Fruit fly (Drosophila melanogaster) whole organism, embryonic: ENCODE measurements around the gene CG32276.

Source experiments
- BEAF-32 ChIP-seq: fragments of 200-800 bp; sonication (Bioruptor generic); optimal IDR thresholded peaks from 3 replicates; lab custom pipeline; 2017; ENCODE audit warnings: missing biosample characterization, missing genetic modification characterization, mild to moderate bottlenecking, moderate library complexity, missing genetic modification reagents
- CG11093 ChIP-seq: fragments of 200-800 bp; sonication (Bioruptor generic); IDR thresholded peaks from 3 replicates; pipeline ENCODE4 v1.3.6; 2022; ENCODE audit warnings: missing biosample characterization, missing genetic modification characterization
- CG11247 ChIP-seq: fragments of 200-800 bp; sonication (Bioruptor generic); IDR thresholded peaks from 2 replicates; pipeline ENCODE4 v1.3.6; 2022; ENCODE audit warnings: missing biosample characterization, missing genetic modification characterization
- CG13123 ChIP-seq: fragments of 200-800 bp; sonication (Bioruptor generic); optimal IDR thresholded peaks from 2 replicates; lab custom pipeline; 2016; ENCODE audit warnings: missing biosample characterization, missing genetic modification characterization
- CG13424 ChIP-seq: fragments of 200-800 bp; sonication (Bioruptor generic); optimal IDR thresholded peaks from 2 replicates; lab custom pipeline; 2019; ENCODE audit warnings: missing biosample characterization, mild to moderate bottlenecking, missing genetic modification characterization, moderate library complexity
- CG14441 ChIP-seq: fragments of 200-800 bp; sonication (Bioruptor generic); IDR thresholded peaks from 2 replicates; pipeline ENCODE4 v1.3.6; 2022; ENCODE audit warnings: missing biosample characterization, missing genetic modification characterization
- CG14710 ChIP-seq: fragments of 200-800 bp; sonication (Bioruptor generic); optimal IDR thresholded peaks from 3 replicates; lab custom pipeline; 2019; ENCODE audit warnings: missing biosample characterization, mild to moderate bottlenecking, missing genetic modification characterization, moderate library complexity
- CG1602 ChIP-seq: fragments of 200-800 bp; sonication (Bioruptor generic); optimal IDR thresholded peaks from 3 replicates; lab custom pipeline; 2016; ENCODE audit warnings: missing biosample characterization, missing genetic modification characterization
- CG1603 ChIP-seq: fragments of 200-800 bp; sonication (Bioruptor generic); optimal IDR thresholded peaks from 2 replicates; lab custom pipeline; 2019; ENCODE audit warnings: missing biosample characterization, mild to moderate bottlenecking, missing genetic modification characterization, moderate library complexity
- CG17385 ChIP-seq: fragments of 200-800 bp; sonication (Bioruptor generic); optimal IDR thresholded peaks from 3 replicates; lab custom pipeline; 2018; ENCODE audit warnings: missing biosample characterization, mild to moderate bottlenecking, missing genetic modification characterization
- CG17612 ChIP-seq: fragments of 200-800 bp; sonication (Bioruptor generic); IDR thresholded peaks from 2 replicates; pipeline ENCODE4 v1.3.6; 2022; ENCODE audit warnings: missing biosample characterization, missing genetic modification characterization
- CG2712 ChIP-seq: fragments of 200-800 bp; optimal IDR thresholded peaks from 3 replicates; lab custom pipeline; 2019; ENCODE audit warnings: missing biosample characterization, mild to moderate bottlenecking, missing genetic modification characterization, moderate library complexity
- CG31365 ChIP-seq: fragments of 200-800 bp; sonication (Bioruptor generic); optimal IDR thresholded peaks from 2 replicates; lab custom pipeline; 2018; ENCODE audit warnings: missing biosample characterization, mild to moderate bottlenecking, missing genetic modification characterization
- CG3163 ChIP-seq: fragments of 200-800 bp; sonication (Bioruptor generic); optimal IDR thresholded peaks from 3 replicates; lab custom pipeline; 2016; ENCODE audit warnings: missing biosample characterization, missing genetic modification characterization
- CG3407 ChIP-seq: fragments of 200-800 bp; sonication (Bioruptor generic); optimal IDR thresholded peaks from 2 replicates; lab custom pipeline; 2018; ENCODE audit warnings: missing biosample characterization, mild to moderate bottlenecking, missing genetic modification characterization
- CG3726 ChIP-seq: fragments of 200-800 bp; sonication (Bioruptor generic); IDR thresholded peaks from 3 replicates; pipeline ENCODE4, ENCODE4 v1.3.6; 2022; ENCODE audit warnings: missing biosample characterization, missing genetic modification characterization
- CG6175 ChIP-seq: fragments of 200-800 bp; sonication (Bioruptor generic); IDR thresholded peaks from 3 replicates; pipeline ENCODE4 v1.3.6; 2022; ENCODE audit warnings: missing biosample characterization, missing genetic modification characterization
- CG6689 ChIP-seq: fragments of 200-800 bp; sonication (Bioruptor generic); IDR thresholded peaks from 2 replicates; pipeline ENCODE4 v1.3.6; 2022; ENCODE audit warnings: missing biosample characterization, missing genetic modification characterization
- CG7839 ChIP-seq: fragments of 200-800 bp; sonication (Bioruptor generic); optimal IDR thresholded peaks from 3 replicates; lab custom pipeline; 2018; ENCODE audit warnings: missing biosample characterization, mild to moderate bottlenecking, missing genetic modification characterization, moderate library complexity
- CG8924 ChIP-seq: fragments of 200-800 bp; optimal IDR thresholded peaks from 3 replicates; lab custom pipeline; 2019; ENCODE audit warnings: missing biosample characterization, mild to moderate bottlenecking, missing genetic modification characterization, moderate library complexity
- CHES-1-like ChIP-seq: fragments of 200-800 bp; sonication (Bioruptor generic); optimal IDR thresholded peaks from 2 replicates; lab custom pipeline; 2016; ENCODE audit warnings: missing biosample characterization, missing genetic modification characterization
- Dbx ChIP-seq: fragments of 200-800 bp; sonication (Bioruptor generic); IDR thresholded peaks from 3 replicates; pipeline ENCODE4 v1.3.6; 2022; ENCODE audit warnings: missing biosample characterization, missing genetic modification characterization
- Dip2 ChIP-seq: fragments of 200-800 bp; sonication (Bioruptor generic); IDR thresholded peaks from 2 replicates; pipeline ENCODE4 v1.3.6; 2022; ENCODE audit warnings: missing biosample characterization, missing genetic modification characterization
- HLHmδ ChIP-seq: fragments of 200-800 bp; sonication (Bioruptor generic); optimal IDR thresholded peaks from 2 replicates; lab custom pipeline; 2018; ENCODE audit warnings: missing biosample characterization, mild to moderate bottlenecking, missing genetic modification characterization, moderate library complexity
- Hmx ChIP-seq: fragments of 200-800 bp; sonication (Bioruptor generic); optimal IDR thresholded peaks from 2 replicates; lab custom pipeline; 2016; ENCODE audit warnings: missing biosample characterization, missing genetic modification characterization
- Hr51 ChIP-seq, 2 experiments: fragments of 200-800 bp; sonication (Bioruptor generic); optimal IDR thresholded peaks; 2 replicates in 1 of 2; 3 replicates in 1 of 2; lab custom pipeline; 2016 to 2018; ENCODE audit warnings: missing biosample characterization in 2 of 2, missing genetic modification characterization in 2 of 2, mild to moderate bottlenecking in 1 of 2, moderate library complexity in 1 of 2
- Mes4 ChIP-seq: fragments of 200-800 bp; sonication (Bioruptor generic); optimal IDR thresholded peaks from 2 replicates; lab custom pipeline; 2016; ENCODE audit warnings: missing biosample characterization, missing genetic modification characterization
- Mrtf ChIP-seq: fragments of 200-800 bp; sonication (Bioruptor generic); IDR thresholded peaks from 3 replicates; pipeline ENCODE4 v1.3.6; 2022; ENCODE audit warnings: missing biosample characterization, missing genetic modification characterization
- Rfx ChIP-seq: fragments of 200-800 bp; sonication (Bioruptor generic); IDR thresholded peaks from 2 replicates; pipeline ENCODE4 v1.3.6; 2022; ENCODE audit warnings: missing biosample characterization, missing genetic modification characterization
- ase ChIP-seq: fragments of 200-800 bp; sonication (Bioruptor generic); IDR thresholded peaks from 3 replicates; pipeline ENCODE4 v1.3.6; 2022; ENCODE audit warnings: missing biosample characterization, missing genetic modification characterization
- br ChIP-seq: fragments of >200 bp; optimal IDR thresholded peaks from 2 replicates; lab custom pipeline; 2017
- cato ChIP-seq: fragments of 200-800 bp; sonication (Bioruptor generic); optimal IDR thresholded peaks from 2 replicates; lab custom pipeline; 2016; ENCODE audit warnings: missing biosample characterization, missing genetic modification characterization, borderline replicate concordance
- chinmo ChIP-seq: fragments of 200-800 bp; sonication (Bioruptor generic); IDR thresholded peaks from 4 replicates; pipeline ENCODE4 v1.3.6; 2022; ENCODE audit warnings: missing biosample characterization, missing genetic modification characterization; ENCODE audit not compliant: partially characterized antibody
- cwo ChIP-seq: fragments of 200-800 bp; sonication (Bioruptor generic); optimal IDR thresholded peaks from 3 replicates; lab custom pipeline; 2017; ENCODE audit warnings: missing biosample characterization, missing genetic modification characterization, mild to moderate bottlenecking, moderate library complexity, missing genetic modification reagents
- da ChIP-seq: fragments of 200-800 bp; sonication (Bioruptor generic); optimal IDR thresholded peaks from 2 replicates; lab custom pipeline; 2016; ENCODE audit warnings: missing biosample characterization, missing genetic modification characterization
- disco-r ChIP-seq: fragments of 200-800 bp; sonication (Bioruptor generic); optimal IDR thresholded peaks from 2 replicates; lab custom pipeline; 2016; ENCODE audit warnings: missing biosample characterization, missing genetic modification characterization
- dpn ChIP-seq, 2 experiments: fragments of 200-800 bp; sonication (Bioruptor generic); optimal IDR thresholded peaks; 3 replicates each; lab custom pipeline; 2016; ENCODE audit warnings: missing biosample characterization in 2 of 2, missing genetic modification characterization in 2 of 2
- dysf ChIP-seq: fragments of 200-800 bp; sonication (Bioruptor generic); IDR thresholded peaks from 3 replicates; pipeline ENCODE4 v1.3.6; 2022; ENCODE audit warnings: missing biosample characterization, missing genetic modification characterization
- gro ChIP-seq: fragments of 200-800 bp; sonication (Bioruptor generic); optimal IDR thresholded peaks from 2 replicates; lab custom pipeline; 2016; ENCODE audit warnings: missing biosample characterization, missing genetic modification characterization
- her ChIP-seq: fragments of 200-800 bp; sonication (Bioruptor generic); optimal IDR thresholded peaks from 2 replicates; lab custom pipeline; 2016; ENCODE audit warnings: missing biosample characterization, missing genetic modification characterization
- hth ChIP-seq: fragments of >200 bp; optimal IDR thresholded peaks from 2 replicates; lab custom pipeline; 2017; ENCODE audit warnings: inconsistent platforms
- ken ChIP-seq: fragments of 200-800 bp; sonication (Bioruptor generic); IDR thresholded peaks from 3 replicates; pipeline ENCODE4 v1.3.6; 2022; ENCODE audit warnings: missing biosample characterization, missing genetic modification characterization
- lilli ChIP-seq: fragments of 200-800 bp; sonication (Bioruptor generic); optimal IDR thresholded peaks from 3 replicates; lab custom pipeline; 2016; ENCODE audit warnings: missing biosample characterization, missing genetic modification characterization
- onecut ChIP-seq: fragments of 200-800 bp; sonication (Bioruptor generic); IDR thresholded peaks from 2 replicates; pipeline ENCODE4 v1.3.6; 2022; ENCODE audit warnings: missing biosample characterization, missing genetic modification characterization
- otp ChIP-seq: fragments of 200-800 bp; sonication (Bioruptor generic); IDR thresholded peaks from 3 replicates; pipeline ENCODE4, ENCODE4 v1.3.6; 2022; ENCODE audit warnings: missing biosample characterization, missing genetic modification characterization
- phol ChIP-seq: fragments of 200-800 bp; sonication (Bioruptor generic); optimal IDR thresholded peaks from 3 replicates; lab custom pipeline; 2018; ENCODE audit warnings: missing biosample characterization, mild to moderate bottlenecking, missing genetic modification characterization, moderate library complexity
- pnt ChIP-seq: fragments of 200-800 bp; sonication (Bioruptor generic); optimal IDR thresholded peaks from 3 replicates; lab custom pipeline; 2016; ENCODE audit warnings: missing biosample characterization, missing genetic modification characterization
- prd ChIP-seq, 3 experiments: fragments of >200 bp in 2 of 3; fragments of 200-800 bp in 1 of 3; sonication (Bioruptor generic) in 1 of 3; optimal IDR thresholded peaks in 2 of 3; IDR thresholded peaks in 1 of 3; 2 replicates in 2 of 3; 3 replicates in 1 of 3; pipeline versions ENCODE4 v1.3.6 to Lab custom; 2017 to 2022; ENCODE audit warnings: missing biosample characterization in 1 of 3, missing genetic modification characterization in 1 of 3
- row ChIP-seq: fragments of 200-800 bp; sonication (Bioruptor generic); IDR thresholded peaks from 3 replicates; pipeline ENCODE4 v1.3.6; 2022; ENCODE audit warnings: missing biosample characterization, missing genetic modification characterization
- sima ChIP-seq: fragments of 200-800 bp; sonication (Bioruptor generic); optimal IDR thresholded peaks from 2 replicates; lab custom pipeline; 2016; ENCODE audit warnings: missing biosample characterization, missing genetic modification characterization

The CG32276 gene

dm6 chr3L:3159309-3160194 is 39.3 kb downstream of the CG32276 start, which contains the start of the genes ND-30 and CG15812:
ND-30 (minus strand) TSS chr3L:3159578.
CG15812 (plus strand) TSS chr3L:3159991.
- TF ChIP-seq CG2712 (peak; percentile 38), CG1603 (peak; percentile 99), CG17612 (GFP tag; lab: Robert Waterston, UW) (no peak), Mes4 (GFP tag; lab: Kevin White, UChicago) (no peak), prd (optimal IDR thresholded peaks at IDR 0.05; lab: Kevin White, UChicago) (no peak), prd (GFP tag; IDR thresholded peaks at IDR 0.05; lab: Robert Waterston, UW) (0 out of 3 replicates have a peak, but pooled peaks have one; percentile 12), hth (lab: Kevin White, UChicago) (no peak), gro (GFP tag; lab: Kevin White, UChicago) (no peak), Hmx (GFP tag; lab: Kevin White, UChicago) (no peak), her (GFP tag; lab: Kevin White, UChicago) (no peak), CG8924 (peak; percentile 51), dpn (GFP tag; optimal IDR thresholded peaks at IDR 0.05; lab: Kevin White, UChicago) (peak in 1 of 2 experiments; percentile 1), Mrtf (GFP tag; lab: Robert Waterston, UW) (no peak), Hr51 (GFP tag; optimal IDR thresholded peaks at IDR 0.05; lab: Kevin White, UChicago) (no peak), pnt (GFP tag; lab: Kevin White, UChicago) (no peak), lilli (GFP tag; lab: Kevin White, UChicago) (peak; percentile 11), ken (GFP tag; lab: Robert Waterston, UW) (no peak), CG13123 (GFP tag; lab: Kevin White, UChicago) (no peak), CG6175 (no peak), CG3407 (no peak), Rfx (GFP tag; lab: Robert Waterston, UW) (peak; percentile 22; the same call in 1 of the 2 replicates), da (GFP tag; lab: Kevin White, UChicago) (no peak), otp (GFP tag; lab: Robert Waterston, UW) (no peak), CG17385 (GFP tag; lab: Kevin White, UChicago) (no peak), CG6689 (GFP tag; lab: Robert Waterston, UW) (0 out of 2 replicates have a peak, but pooled peaks have one; percentile 5), CG14441 (GFP tag; lab: Robert Waterston, UW) (no peak), row (GFP tag; lab: Robert Waterston, UW) (peak; percentile 73), CG3726 (GFP tag; lab: Robert Waterston, UW) (no peak), onecut (GFP tag; lab: Robert Waterston, UW) (no peak), phol (peak; percentile 34), CG11093 (GFP tag; lab: Robert Waterston, UW) (no peak), CG3163 (GFP tag; lab: Kevin White, UChicago) (no peak), HLHmδ (GFP tag; lab: Kevin White, UChicago) (no peak), Dbx (GFP tag; lab: Robert Waterston, UW) (no peak), cato (GFP tag; lab: Kevin White, UChicago) (no peak), cwo (GFP tag; lab: Kevin White, UChicago) (no peak), sima (GFP tag; lab: Kevin White, UChicago) (no peak), disco-r (no peak), chinmo (GFP tag; lab: Robert Waterston, UW) (0 out of 4 replicates have a peak, but pooled peaks have one; percentile 29), CG1602 (GFP tag; lab: Kevin White, UChicago) (peak; percentile 45), BEAF-32 (GFP tag; lab: Kevin White, UChicago) (peak; percentile 20), dysf (GFP tag; lab: Robert Waterston, UW) (no peak), CG11247 (GFP tag; lab: Robert Waterston, UW) (no peak), CG13424 (tag; lab: Kevin White, UChicago) (peak; percentile 38), CHES-1-like (GFP tag; lab: Kevin White, UChicago) (no peak), ase (no peak), CG14710 (tag; lab: Kevin White, UChicago) (peak; percentile 51), CG7839 (no peak), br (lab: Kevin White, UChicago) (no peak), Dip2 (GFP tag; lab: Robert Waterston, UW) (no peak), CG31365 (tag; lab: Kevin White, UChicago) (no peak)
